Fruit fly (Drosophila melanogaster) whole organism, embryonic: Measurements from ENCODE around the gene CG34353.

Experiments used
- Atf6 ChIP-seq: fragments of 200-800 bp; sonication (Bioruptor generic); IDR thresholded peaks from 2 replicates; pipeline ENCODE4 v1.3.6; 2022; ENCODE audit warnings: missing biosample characterization, missing genetic modification characterization
- Awh ChIP-seq: fragments of 200-800 bp; sonication (Bioruptor generic); IDR thresholded peaks from 2 replicates; pipeline ENCODE4, ENCODE4 v1.3.6; 2022; ENCODE audit warnings: missing biosample characterization, missing genetic modification characterization
- B-H2 ChIP-seq: fragments of 200-800 bp; sonication (Bioruptor generic); optimal IDR thresholded peaks from 2 replicates; lab custom pipeline; 2018; ENCODE audit warnings: missing biosample characterization, mild to moderate bottlenecking, missing genetic modification characterization
- CG1024 ChIP-seq: fragments of 200-800 bp; sonication (Bioruptor generic); IDR thresholded peaks from 2 replicates; pipeline ENCODE4 v1.3.6; 2022; ENCODE audit warnings: missing biosample characterization, missing genetic modification characterization
- CG10543 ChIP-seq: fragments of 200-800 bp; sonication (Bioruptor generic); optimal IDR thresholded peaks from 3 replicates; lab custom pipeline; 2017; ENCODE audit warnings: missing biosample characterization, mild to moderate bottlenecking, missing genetic modification characterization, moderate library complexity
- CG10565 ChIP-seq: fragments of 200-800 bp; sonication (Bioruptor generic); optimal IDR thresholded peaks from 3 replicates; lab custom pipeline; 2016; ENCODE audit warnings: missing biosample characterization, mild to moderate bottlenecking, missing genetic modification characterization
- CG11093 ChIP-seq: fragments of 200-800 bp; sonication (Bioruptor generic); IDR thresholded peaks from 3 replicates; pipeline ENCODE4 v1.3.6; 2022; ENCODE audit warnings: missing biosample characterization, missing genetic modification characterization
- CG12219 ChIP-seq: fragments of 200-800 bp; sonication (Bioruptor generic); optimal IDR thresholded peaks from 3 replicates; lab custom pipeline; 2018; ENCODE audit warnings: missing biosample characterization, mild to moderate bottlenecking, missing genetic modification characterization
- CG15601 ChIP-seq: fragments of 200-800 bp; sonication (Bioruptor generic); optimal IDR thresholded peaks from 3 replicates; lab custom pipeline; 2019; ENCODE audit warnings: missing biosample characterization, mild to moderate bottlenecking, missing genetic modification characterization, moderate library complexity
- CG15696 ChIP-seq: fragments of 200-800 bp; sonication (Bioruptor generic); optimal IDR thresholded peaks from 2 replicates; lab custom pipeline; 2019; ENCODE audit warnings: missing biosample characterization, mild to moderate bottlenecking, missing genetic modification characterization, moderate library complexity
- CG16863 ChIP-seq: fragments of 200-800 bp; sonication (Bioruptor generic); optimal IDR thresholded peaks from 3 replicates; lab custom pipeline; 2016; ENCODE audit warnings: missing biosample characterization, missing genetic modification characterization
- CG18599 ChIP-seq: fragments of 200-800 bp; sonication (Bioruptor generic); optimal IDR thresholded peaks from 3 replicates; lab custom pipeline; 2017; ENCODE audit warnings: missing biosample characterization, missing genetic modification characterization, mild to moderate bottlenecking, moderate library complexity, missing genetic modification reagents
- CG33213 ChIP-seq: fragments of 200-800 bp; sonication (Bioruptor generic); optimal IDR thresholded peaks from 3 replicates; lab custom pipeline; 2016; ENCODE audit warnings: missing biosample characterization, missing genetic modification characterization
- CG5180 ChIP-seq: fragments of 200-800 bp; sonication (Bioruptor generic); optimal IDR thresholded peaks from 3 replicates; lab custom pipeline; 2017; ENCODE audit warnings: missing biosample characterization, missing genetic modification characterization, mild to moderate bottlenecking, moderate library complexity, missing genetic modification reagents
- CG7372 ChIP-seq: fragments of 200-800 bp; sonication (Bioruptor generic); IDR thresholded peaks from 2 replicates; pipeline ENCODE4 v1.3.6; 2022; ENCODE audit warnings: missing biosample characterization, missing genetic modification characterization
- CG9932 ChIP-seq: fragments of 200-800 bp; sonication (Bioruptor generic); IDR thresholded peaks from 2 replicates; pipeline ENCODE4 v1.3.6; 2022; ENCODE audit warnings: missing biosample characterization, missing genetic modification characterization
- Fer1 ChIP-seq: fragments of 200-800 bp; sonication (Bioruptor generic); optimal IDR thresholded peaks from 2 replicates; lab custom pipeline; 2017; ENCODE audit warnings: missing biosample characterization, mild to moderate bottlenecking, missing genetic modification characterization
- GATAe ChIP-seq: fragments of 200-800 bp; sonication (Bioruptor generic); conservative IDR thresholded peaks from 2 replicates; pipeline ENCODE4 v1.3.6; 2022; ENCODE audit warnings: missing biosample characterization, missing genetic modification characterization
- HLH4C ChIP-seq: fragments of 200-800 bp; sonication (Bioruptor generic); IDR thresholded peaks from 3 replicates; pipeline ENCODE4 v1.3.6; 2022; ENCODE audit warnings: missing biosample characterization, missing genetic modification characterization; ENCODE audit not compliant: partially characterized antibody
- HLHmδ ChIP-seq: fragments of 200-800 bp; sonication (Bioruptor generic); optimal IDR thresholded peaks from 2 replicates; lab custom pipeline; 2018; ENCODE audit warnings: missing biosample characterization, mild to moderate bottlenecking, missing genetic modification characterization, moderate library complexity
- Hr39 ChIP-seq: fragments of >200 bp; optimal IDR thresholded peaks from 2 replicates; lab custom pipeline; 2017
- Pdp1 ChIP-seq, 2 experiments: fragments of 200-800 bp; sonication (Bioruptor generic); optimal IDR thresholded peaks; 3 replicates each; lab custom pipeline; 2016; ENCODE audit warnings: missing biosample characterization in 2 of 2, missing genetic modification characterization in 2 of 2, mild to moderate bottlenecking in 1 of 2, moderate library complexity in 1 of 2
- YL-1 ChIP-seq: fragments of 200-800 bp; sonication (Bioruptor generic); optimal IDR thresholded peaks from 3 replicates; lab custom pipeline; 2017; ENCODE audit warnings: missing biosample characterization, mild to moderate bottlenecking, missing genetic modification characterization
- br ChIP-seq: fragments of >200 bp; optimal IDR thresholded peaks from 2 replicates; lab custom pipeline; 2017
- btn ChIP-seq: fragments of 200-800 bp; sonication (Bioruptor generic); optimal IDR thresholded peaks from 2 replicates; lab custom pipeline; 2016; ENCODE audit warnings: missing biosample characterization, missing genetic modification characterization
- caup ChIP-seq: fragments of 200-800 bp; sonication (Bioruptor generic); optimal IDR thresholded peaks from 3 replicates; lab custom pipeline; 2017; ENCODE audit warnings: missing biosample characterization, mild to moderate bottlenecking, missing genetic modification characterization, moderate library complexity; ENCODE audit not compliant: severe bottlenecking
- da ChIP-seq: fragments of 200-800 bp; sonication (Bioruptor generic); optimal IDR thresholded peaks from 2 replicates; lab custom pipeline; 2016; ENCODE audit warnings: missing biosample characterization, missing genetic modification characterization
- dysf ChIP-seq: fragments of 200-800 bp; sonication (Bioruptor generic); IDR thresholded peaks from 3 replicates; pipeline ENCODE4 v1.3.6; 2022; ENCODE audit warnings: missing biosample characterization, missing genetic modification characterization
- emc ChIP-seq: fragments of 200-800 bp; sonication (Bioruptor generic); optimal IDR thresholded peaks from 2 replicates; lab custom pipeline; 2016; ENCODE audit warnings: missing biosample characterization, missing genetic modification characterization
- exex ChIP-seq: fragments of 200-800 bp; sonication (Bioruptor generic); optimal IDR thresholded peaks from 4 replicates; lab custom pipeline; 2018; ENCODE audit warnings: missing biosample characterization, mild to moderate bottlenecking, missing genetic modification characterization, moderate library complexity
- fd64A ChIP-seq: fragments of 200-800 bp; sonication (Bioruptor generic); optimal IDR thresholded peaks from 3 replicates; lab custom pipeline; 2018; ENCODE audit warnings: missing biosample characterization, mild to moderate bottlenecking, missing genetic modification characterization
- gcm2 ChIP-seq: fragments of 200-800 bp; sonication (Bioruptor generic); optimal IDR thresholded peaks from 2 replicates; lab custom pipeline; 2016; ENCODE audit warnings: missing biosample characterization, missing genetic modification characterization
- kay ChIP-seq: fragments of 200-800 bp; sonication (Bioruptor generic); optimal IDR thresholded peaks from 2 replicates; lab custom pipeline; 2016; ENCODE audit warnings: missing biosample characterization, missing genetic modification characterization
- lab ChIP-seq: fragments of 200-800 bp; sonication (Bioruptor generic); optimal IDR thresholded peaks from 3 replicates; lab custom pipeline; 2017; ENCODE audit warnings: missing biosample characterization, missing genetic modification characterization, mild to moderate bottlenecking, moderate library complexity, missing genetic modification reagents
- lov ChIP-seq, 2 experiments: fragments of 200-800 bp in 1 of 2; fragments of >200 bp in 1 of 2; sonication (Bioruptor generic) in 1 of 2; IDR thresholded peaks in 1 of 2; optimal IDR thresholded peaks in 1 of 2; 2 replicates in 1 of 2; 3 replicates in 1 of 2; pipeline versions ENCODE4 v1.3.6 to Lab custom; 2017 to 2022; ENCODE audit warnings: missing biosample characterization in 1 of 2, missing genetic modification characterization in 1 of 2
- luna ChIP-seq: fragments of 200-800 bp; sonication (Bioruptor generic); optimal IDR thresholded peaks from 2 replicates; lab custom pipeline; 2016; ENCODE audit warnings: missing biosample characterization, missing genetic modification characterization
- nerfin-1 ChIP-seq: fragments of 200-800 bp; sonication (Bioruptor generic); optimal IDR thresholded peaks from 3 replicates; lab custom pipeline; 2019; ENCODE audit warnings: missing biosample characterization, mild to moderate bottlenecking, missing genetic modification characterization, moderate library complexity
- nerfin-2 ChIP-seq: fragments of 200-800 bp; sonication (Bioruptor generic); IDR thresholded peaks from 2 replicates; pipeline ENCODE4 v1.3.6; 2022; ENCODE audit warnings: missing biosample characterization, missing genetic modification characterization; ENCODE audit not compliant: partially characterized antibody
- odd ChIP-seq: fragments of 200-800 bp; sonication (Bioruptor generic); optimal IDR thresholded peaks from 2 replicates; lab custom pipeline; 2017; ENCODE audit warnings: missing biosample characterization, mild to moderate bottlenecking, missing genetic modification characterization
- peb ChIP-seq: fragments of 200-800 bp; sonication (Bioruptor generic); IDR thresholded peaks from 2 replicates; pipeline ENCODE4 v1.3.6; 2022; ENCODE audit warnings: missing biosample characterization, missing genetic modification characterization
- rib ChIP-seq: fragments of 200-800 bp; sonication (Bioruptor generic); IDR thresholded peaks from 2 replicates; pipeline ENCODE4 v1.3.6; 2022; ENCODE audit warnings: missing biosample characterization, missing genetic modification characterization
- sd ChIP-seq: fragments of 200-800 bp; sonication (Bioruptor generic); optimal IDR thresholded peaks from 3 replicates; lab custom pipeline; 2018; ENCODE audit warnings: missing biosample characterization, mild to moderate bottlenecking, missing genetic modification characterization, moderate library complexity
- slp2 ChIP-seq: fragments of 200-800 bp; sonication (Bioruptor generic); optimal IDR thresholded peaks from 2 replicates; lab custom pipeline; 2016; ENCODE audit warnings: missing biosample characterization, missing genetic modification characterization
- stc ChIP-seq: fragments of 200-800 bp; sonication (Bioruptor generic); IDR thresholded peaks from 2 replicates; pipeline ENCODE4 v1.3.6; 2022; ENCODE audit warnings: missing biosample characterization, missing genetic modification characterization
- sug ChIP-seq: fragments of 200-800 bp; optimal IDR thresholded peaks from 2 replicates; lab custom pipeline; 2019; ENCODE audit warnings: missing biosample characterization, mild to moderate bottlenecking, missing genetic modification characterization, moderate library complexity
- tll ChIP-seq, 2 experiments: fragments of 200-800 bp in 1 of 2; fragments of >200 bp in 1 of 2; sonication (Bioruptor generic) in 1 of 2; optimal IDR thresholded peaks; 2 replicates each; lab custom pipeline; 2017 to 2019; ENCODE audit warnings: missing biosample characterization in 2 of 2, missing genetic modification characterization in 2 of 2, mild to moderate bottlenecking in 1 of 2, moderate library complexity in 1 of 2
- trem ChIP-seq: fragments of 200-800 bp; optimal IDR thresholded peaks from 3 replicates; lab custom pipeline; 2019; ENCODE audit warnings: missing biosample characterization, mild to moderate bottlenecking, missing genetic modification characterization, moderate library complexity
- tx ChIP-seq: fragments of 200-800 bp; sonication (Bioruptor generic); optimal IDR thresholded peaks from 2 replicates; lab custom pipeline; 2016; ENCODE audit warnings: missing biosample characterization, missing genetic modification characterization
- unpg ChIP-seq: fragments of 200-800 bp; sonication (Bioruptor generic); optimal IDR thresholded peaks from 3 replicates; lab custom pipeline; 2018; ENCODE audit warnings: missing biosample characterization, mild to moderate bottlenecking, missing genetic modification characterization, moderate library complexity

The CG34353 gene

DNA sequence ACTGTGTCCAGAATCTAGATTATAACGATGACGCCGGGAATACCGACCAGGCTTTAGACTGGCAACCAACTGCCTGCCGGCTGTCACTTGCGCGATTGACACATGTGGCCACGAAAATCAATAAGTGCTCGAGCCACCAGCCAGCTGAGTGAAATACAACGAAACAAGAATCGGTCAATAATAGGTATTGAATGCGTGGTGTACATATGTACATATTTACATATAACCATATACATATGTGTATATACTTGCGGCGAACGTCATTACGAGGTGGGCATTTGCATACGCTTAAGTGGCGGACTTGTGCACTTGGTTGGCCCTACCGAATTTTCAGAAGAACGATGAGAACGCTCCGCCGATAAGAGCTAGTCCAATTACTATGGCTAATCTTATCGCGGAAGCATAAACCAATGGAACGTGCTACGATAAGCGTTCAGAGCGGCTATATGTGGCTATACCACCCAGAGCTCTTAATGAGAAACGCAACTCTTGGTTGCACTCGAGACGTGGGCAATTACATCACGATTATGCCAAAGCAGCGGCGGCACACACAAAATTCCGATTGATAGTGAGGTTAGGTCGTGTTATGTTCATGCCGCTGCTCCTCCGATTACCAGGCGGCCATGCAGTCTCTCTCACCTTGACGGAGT, 41.0 kb upstream of the CG34353 start (continued):
- TF ChIP-seq kay = no peak
- peak; percentile 67 for TF ChIP-seq sd (tag; lab: Kevin White, UChicago)
- peak; percentile 91 for TF ChIP-seq sug (tag; lab: Kevin White, UChicago)
- TF ChIP-seq CG10543 (GFP tag; lab: Kevin White, UChicago) = peak; percentile 51
- TF ChIP-seq da (GFP tag; lab: Kevin White, UChicago) = no peak
- peak; percentile 44 for TF ChIP-seq CG18599 (GFP tag; lab: Kevin White, UChicago)
- TF ChIP-seq nerfin-1 (tag; lab: Kevin White, UChicago) = peak; percentile 35
- no peak for TF ChIP-seq luna (GFP tag; lab: Kevin White, UChicago)
- peak; percentile 28 for TF ChIP-seq CG5180
- no peak for TF ChIP-seq tx (GFP tag; lab: Kevin White, UChicago)
- peak; percentile 77 for TF ChIP-seq CG15601 (tag; lab: Kevin White, UChicago)
- no peak for TF ChIP-seq btn
- no peak for TF ChIP-seq trem (tag; lab: Kevin White, UChicago)
- TF ChIP-seq unpg (GFP tag; lab: Kevin White, UChicago) = peak; percentile 8
- TF ChIP-seq Awh = 0 out of 2 replicates have a peak, but pooled peaks have one; percentile 42
- no peak for TF ChIP-seq CG7372 (GFP tag; lab: Robert Waterston, UW)
- no peak for TF ChIP-seq CG1024 (GFP tag; lab: Robert Waterston, UW)
- peak in 1 of 2 experiments; percentile 48 for TF ChIP-seq tll (GFP tag; optimal IDR thresholded peaks at IDR 0.05; lab: Kevin White, UChicago)
- TF ChIP-seq lov (optimal IDR thresholded peaks at IDR 0.05; lab: Kevin White, UChicago) = no peak
- TF ChIP-seq lov (GFP tag; IDR thresholded peaks at IDR 0.05; lab: Robert Waterston, UW) = 0 out of 3 replicates have a peak, but pooled peaks have one; percentile 17
- no peak for TF ChIP-seq CG33213 (GFP tag; lab: Kevin White, UChicago)
- TF ChIP-seq peb (GFP tag; lab: Robert Waterston, UW) = no peak
- TF ChIP-seq HLH4C = no peak
- peak; percentile 71 for TF ChIP-seq GATAe (GFP tag; lab: Robert Waterston, UW)
- no peak for TF ChIP-seq Hr39
- no peak for TF ChIP-seq slp2 (GFP tag; lab: Kevin White, UChicago)
- peak; percentile 10; the same call in 1 of the 3 replicates for TF ChIP-seq CG11093 (GFP tag; lab: Robert Waterston, UW)
- no peak for TF ChIP-seq gcm2 (GFP tag; lab: Kevin White, UChicago)
- TF ChIP-seq exex (tag; lab: Kevin White, UChicago) = peak; percentile 88
- TF ChIP-seq rib (GFP tag; lab: Robert Waterston, UW) = no peak
- peak; percentile 31 for TF ChIP-seq Fer1
- peak; percentile 24 for TF ChIP-seq YL-1
- TF ChIP-seq CG10565 (GFP tag; lab: Kevin White, UChicago) = no peak
- TF ChIP-seq Atf6 = no peak
- TF ChIP-seq dysf (GFP tag; lab: Robert Waterston, UW) = no peak
- TF ChIP-seq stc (GFP tag; lab: Robert Waterston, UW) = no peak
- no peak for TF ChIP-seq br
- no peak for TF ChIP-seq nerfin-2 (GFP tag; lab: Robert Waterston, UW)
- TF ChIP-seq B-H2 (GFP tag; lab: Kevin White, UChicago) = peak; percentile 13
- peak; percentile 34 for TF ChIP-seq odd (GFP tag; lab: Kevin White, UChicago)
- peak; percentile 33 for TF ChIP-seq fd64A (GFP tag; lab: Kevin White, UChicago)
- peak; percentile 55 for TF ChIP-seq HLHmδ
- TF ChIP-seq lab (GFP tag; lab: Kevin White, UChicago) = peak; percentile 5
- TF ChIP-seq CG16863 (GFP tag; lab: Kevin White, UChicago) = peak; percentile 12
- peak in 1 of 2 experiments; percentile 98 for TF ChIP-seq Pdp1 (GFP tag; optimal IDR thresholded peaks at IDR 0.05; lab: Kevin White, UChicago)
- no peak for TF ChIP-seq CG9932 (GFP tag; lab: Robert Waterston, UW)
- TF ChIP-seq CG15696 (tag; lab: Kevin White, UChicago) = peak; percentile 51
- no peak for TF ChIP-seq emc (GFP tag; lab: Kevin White, UChicago)
- TF ChIP-seq CG12219 (GFP tag; lab: Kevin White, UChicago) = peak; percentile 1
- TF ChIP-seq caup (GFP tag; lab: Kevin White, UChicago) = peak; percentile 7
